Worm (Caenorhabditis elegans): ENCODE data around the gene nhr-71.

- no peak for TF ChIP-seq ama-1 (optimal IDR thresholded peaks at IDR 0.05)
- TF ChIP-seq F13C5.2 (tag; optimal IDR thresholded peaks at IDR 0.05), result peak; percentile 24
- peak; percentile 51; the same call in 1 of the 2 replicates for TF ChIP-seq tbx-11 (GFP tag; IDR thresholded peaks at IDR 0.05)
- TF ChIP-seq scrt-1 (GFP tag; IDR thresholded peaks at IDR 0.05), result 0 out of 2 replicates have a peak, but pooled peaks have one; percentile 36
- no peak for TF ChIP-seq ets-7 (tag; optimal IDR thresholded peaks at IDR 0.05)
- TF ChIP-seq sea-1 (GFP tag; conservative IDR thresholded peaks at IDR 0.05), result no peak
- TF ChIP-seq tra-4 (tag; optimal IDR thresholded peaks at IDR 0.05), result no peak
Measured at ce11 chrX:13781445-13782073, 34.4 kb downstream of the nhr-71 start.
